Fruit fly (Drosophila melanogaster) whole organism, wandering third instar larva: ENCODE data around the gene CG14440.

Experiments
- CG32264 ChIP-seq: fragments of 200-800 bp; sonication (Bioruptor generic); optimal IDR thresholded peaks from 2 replicates; lab custom pipeline; 2016; ENCODE audit warnings: missing biosample characterization, missing genetic modification characterization
- Dfd ChIP-seq: fragments of >200 bp; optimal IDR thresholded peaks from 2 replicates; lab custom pipeline; 2017; ENCODE audit warnings: missing biosample characterization, missing genetic modification characterization
- HLH106 ChIP-seq: fragments of 200-800 bp; optimal IDR thresholded peaks from 3 replicates; lab custom pipeline; 2019; ENCODE audit warnings: missing biosample characterization, mild to moderate bottlenecking, missing genetic modification characterization, moderate library complexity
- Hnf4 ChIP-seq: fragments of 200-800 bp; sonication (Bioruptor generic); optimal IDR thresholded peaks from 2 replicates; lab custom pipeline; 2016; ENCODE audit warnings: missing biosample characterization, mild to moderate bottlenecking, missing genetic modification characterization
- Hr83 ChIP-seq: fragments of 200-300 bp; sonication (Bioruptor generic); optimal IDR thresholded peaks from 2 replicates; lab custom pipeline; 2016; ENCODE audit warnings: missing biosample characterization, mild to moderate bottlenecking, missing genetic modification characterization, moderate library complexity; ENCODE audit not compliant: poor library complexity, severe bottlenecking
- Jra ChIP-seq: sonication (Bioruptor generic); optimal IDR thresholded peaks from 2 replicates; lab custom pipeline; 2016; ENCODE audit warnings: missing biosample characterization, missing genetic modification characterization
- Mio ChIP-seq: sonication (Bioruptor generic); optimal IDR thresholded peaks from 2 replicates; lab custom pipeline; 2016; ENCODE audit warnings: missing biosample characterization, missing genetic modification characterization
- Myc ChIP-seq: fragments of >200 bp; optimal IDR thresholded peaks from 2 replicates; lab custom pipeline; 2017
- N ChIP-seq: fragments of >200 bp; optimal IDR thresholded peaks from 2 replicates; lab custom pipeline; 2018; ENCODE audit warnings: missing biosample characterization, missing external identifiers, missing genetic modification characterization
- OdsH ChIP-seq: fragments of 200-800 bp; sonication (Bioruptor generic); optimal IDR thresholded peaks from 2 replicates; lab custom pipeline; 2016; ENCODE audit warnings: missing biosample characterization, mild to moderate bottlenecking, missing genetic modification characterization
- Rel ChIP-seq, 2 experiments: fragments of 200-800 bp; sonication (Bioruptor generic) in 1 of 2; optimal IDR thresholded peaks; 2 replicates in 1 of 2; 3 replicates in 1 of 2; lab custom pipeline; 2016 to 2019; ENCODE audit warnings: mild to moderate bottlenecking in 2 of 2, missing biosample characterization in 2 of 2, missing genetic modification characterization in 2 of 2, moderate library complexity in 1 of 2
- Sp1 ChIP-seq: fragments of 200-800 bp; sonication (Bioruptor generic); optimal IDR thresholded peaks from 3 replicates; lab custom pipeline; 2019; ENCODE audit warnings: missing biosample characterization, mild to moderate bottlenecking, missing genetic modification characterization, moderate library complexity
- Vsx2 ChIP-seq: fragments of 200-300, 225-300 bp; sonication (Bioruptor generic); optimal IDR thresholded peaks from 2 replicates; lab custom pipeline; 2018; ENCODE audit warnings: missing biosample characterization, missing genetic modification characterization; ENCODE audit not compliant: partially characterized antibody
- br ChIP-seq: fragments of 200-800 bp; sonication (Bioruptor generic); optimal IDR thresholded peaks from 2 replicates; lab custom pipeline; 2016; ENCODE audit warnings: missing biosample characterization, missing genetic modification characterization
- dl ChIP-seq, 2 experiments: fragments of 175-275, 200-275 bp in 1 of 2; fragments of 200-275 bp in 1 of 2; sonication (Bioruptor generic); optimal IDR thresholded peaks; lab custom pipeline; 2018; ENCODE audit warnings: mild to moderate bottlenecking in 2 of 2, missing biosample characterization in 2 of 2, missing genetic modification characterization in 2 of 2, moderate library complexity in 2 of 2; ENCODE audit not compliant: partially characterized antibody in 2 of 2, insufficient read depth in 1 of 2
- dmrt93B ChIP-seq: fragments of 200-800 bp; sonication (Bioruptor generic); optimal IDR thresholded peaks from 2 replicates; lab custom pipeline; 2018; ENCODE audit warnings: missing biosample characterization, mild to moderate bottlenecking, missing genetic modification characterization
- dsf ChIP-seq: sonication (Bioruptor generic); optimal IDR thresholded peaks from 2 replicates; lab custom pipeline; 2016; ENCODE audit warnings: missing biosample characterization, missing genetic modification characterization, borderline replicate concordance
- ey ChIP-seq: fragments of 200-800 bp; sonication (Bioruptor generic); optimal IDR thresholded peaks from 2 replicates; lab custom pipeline; 2016; ENCODE audit warnings: missing biosample characterization, missing genetic modification characterization
- fru ChIP-seq: fragments of 200-800 bp; sonication (Bioruptor generic); optimal IDR thresholded peaks from 3 replicates; lab custom pipeline; 2016; ENCODE audit warnings: missing biosample characterization, mild to moderate bottlenecking, missing genetic modification characterization
- h ChIP-seq: fragments of 200-800 bp; sonication (Bioruptor generic); optimal IDR thresholded peaks from 3 replicates; lab custom pipeline; 2016; ENCODE audit warnings: missing biosample characterization, mild to moderate bottlenecking, missing genetic modification characterization
- lola ChIP-seq: fragments of >200 bp; optimal IDR thresholded peaks from 2 replicates; lab custom pipeline; 2017; ENCODE audit warnings: missing biosample characterization, missing genetic modification characterization
- pan ChIP-seq: fragments of >200 bp; optimal IDR thresholded peaks from 2 replicates; lab custom pipeline; 2017
- psq ChIP-seq: fragments of 200-800 bp; sonication (Bioruptor generic); optimal IDR thresholded peaks from 3 replicates; lab custom pipeline; 2017; ENCODE audit warnings: missing biosample characterization, mild to moderate bottlenecking, missing genetic modification characterization, moderate library complexity
- rgr ChIP-seq: fragments of 200-800 bp; sonication (Bioruptor generic); optimal IDR thresholded peaks from 3 replicates; lab custom pipeline; 2016; ENCODE audit warnings: missing biosample characterization, mild to moderate bottlenecking, missing genetic modification characterization
- sage ChIP-seq: fragments of 200-800 bp; sonication (Bioruptor generic); optimal IDR thresholded peaks from 2 replicates; lab custom pipeline; 2016; ENCODE audit warnings: missing biosample characterization, mild to moderate bottlenecking, missing genetic modification characterization
- sv ChIP-seq: fragments of 200-800 bp; sonication (Bioruptor generic); optimal IDR thresholded peaks from 3 replicates; lab custom pipeline; 2016; ENCODE audit warnings: missing biosample characterization, missing genetic modification characterization
- usp ChIP-seq: fragments of >200 bp; optimal IDR thresholded peaks from 2 replicates; lab custom pipeline; 2017; ENCODE audit warnings: missing biosample characterization, missing genetic modification characterization

The CG14440 gene

DNA sequence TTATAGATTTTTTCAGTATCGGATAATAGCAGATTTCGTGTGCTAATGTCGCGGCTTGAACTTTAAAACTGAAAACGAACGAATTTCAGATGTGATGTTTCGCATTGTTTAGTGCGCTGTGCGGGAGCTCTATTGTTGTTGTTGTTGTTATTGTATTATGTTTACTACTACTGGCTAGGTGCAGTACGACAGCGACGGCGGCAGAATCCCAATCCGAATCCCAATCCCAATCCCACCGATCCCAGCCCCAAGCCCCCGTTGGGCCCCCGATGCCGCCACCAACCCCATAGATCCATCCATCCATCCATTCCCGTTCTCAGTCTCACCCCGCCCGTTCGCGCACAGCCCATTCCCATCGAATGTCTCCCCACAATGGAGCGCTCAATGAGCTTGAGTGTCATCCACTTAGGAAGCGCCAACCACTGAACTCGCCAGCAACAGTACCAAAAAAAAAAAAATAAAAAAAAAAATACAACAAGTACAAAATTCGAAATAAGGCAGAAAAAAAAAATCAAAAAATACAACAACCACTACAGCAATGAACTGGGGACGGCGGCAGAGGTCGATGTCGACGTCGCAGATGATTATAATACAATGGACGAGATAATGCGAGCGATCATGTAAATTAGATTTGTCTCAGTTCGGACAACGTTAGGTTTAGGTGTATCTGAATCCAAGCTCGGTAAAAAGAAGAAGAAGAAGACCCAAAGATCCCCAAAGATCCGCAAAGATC lies 41.7 kb upstream of the CG14440 start, which contains the start of gene CG3168:
Gene CG3168, minus strand, starts transcription at position 51 of the 733 bp plus-strand sequence.
- no peak for TF ChIP-seq fru (GFP tag; lab: Kevin White, UChicago)
- TF ChIP-seq dsf (GFP tag; lab: Kevin White, UChicago), result no peak
- no peak for TF ChIP-seq rgr (GFP tag; lab: Kevin White, UChicago)
- TF ChIP-seq br (GFP tag; lab: Kevin White, UChicago), result no peak
- TF ChIP-seq OdsH (GFP tag; lab: Kevin White, UChicago), result no peak
- peak; percentile 93 for TF ChIP-seq Dfd (GFP tag; lab: Kevin White, UChicago)
- no peak for TF ChIP-seq pan (lab: Kevin White, UChicago)
- no peak for TF ChIP-seq Rel (GFP tag; optimal IDR thresholded peaks at IDR 0.05; lab: Kevin White, UChicago)
- no peak for TF ChIP-seq Rel (tag; optimal IDR thresholded peaks at IDR 0.05; lab: Kevin White, UChicago)

DNA sequence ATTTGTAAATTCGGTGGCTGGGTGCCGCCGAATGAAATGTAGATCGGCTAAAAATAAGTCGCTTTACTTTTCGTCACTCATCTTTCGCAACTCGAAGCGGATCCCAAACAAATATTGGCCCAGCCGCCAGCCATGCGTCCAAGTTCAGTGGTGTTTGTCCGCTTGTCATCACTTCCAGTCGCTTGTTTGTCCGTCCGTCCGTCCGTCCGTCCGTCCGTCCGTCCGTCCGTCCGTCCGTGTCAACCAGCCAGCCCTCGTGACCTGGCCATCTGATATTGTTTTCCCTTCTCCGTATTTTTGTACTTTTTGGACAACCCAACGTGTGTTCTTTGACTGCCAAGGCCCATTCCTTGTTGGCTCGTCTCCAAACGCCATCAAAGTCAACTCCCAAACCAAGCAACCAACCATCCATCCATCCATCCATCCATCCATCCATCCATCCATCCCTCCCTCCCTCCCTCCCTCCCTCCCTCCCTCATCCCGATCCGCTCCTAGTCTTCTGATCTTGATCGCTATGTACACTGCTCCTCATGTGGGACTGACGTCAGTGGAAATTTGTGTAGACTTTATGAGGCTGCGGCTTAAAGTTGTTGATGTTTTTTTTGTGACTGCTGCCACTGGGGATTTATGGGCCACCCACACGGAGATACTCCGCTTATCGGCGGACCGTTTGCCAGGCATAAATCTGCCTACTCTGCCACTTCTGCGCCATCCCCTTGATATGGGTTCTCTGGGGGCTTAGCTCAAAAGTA lies 35.1 kb upstream of the CG14440 start:
- TF ChIP-seq Vsx2, result no peak
- no peak for TF ChIP-seq Myc
- TF ChIP-seq h, result peak; percentile 16
- TF ChIP-seq Hr83, result peak; percentile 39
- TF ChIP-seq N (GFP tag; lab: Kevin White, UChicago), result no peak
- peak; percentile 29 for TF ChIP-seq pan (lab: Kevin White, UChicago)
- TF ChIP-seq, all 38 proteins: peak for 3

DNA sequence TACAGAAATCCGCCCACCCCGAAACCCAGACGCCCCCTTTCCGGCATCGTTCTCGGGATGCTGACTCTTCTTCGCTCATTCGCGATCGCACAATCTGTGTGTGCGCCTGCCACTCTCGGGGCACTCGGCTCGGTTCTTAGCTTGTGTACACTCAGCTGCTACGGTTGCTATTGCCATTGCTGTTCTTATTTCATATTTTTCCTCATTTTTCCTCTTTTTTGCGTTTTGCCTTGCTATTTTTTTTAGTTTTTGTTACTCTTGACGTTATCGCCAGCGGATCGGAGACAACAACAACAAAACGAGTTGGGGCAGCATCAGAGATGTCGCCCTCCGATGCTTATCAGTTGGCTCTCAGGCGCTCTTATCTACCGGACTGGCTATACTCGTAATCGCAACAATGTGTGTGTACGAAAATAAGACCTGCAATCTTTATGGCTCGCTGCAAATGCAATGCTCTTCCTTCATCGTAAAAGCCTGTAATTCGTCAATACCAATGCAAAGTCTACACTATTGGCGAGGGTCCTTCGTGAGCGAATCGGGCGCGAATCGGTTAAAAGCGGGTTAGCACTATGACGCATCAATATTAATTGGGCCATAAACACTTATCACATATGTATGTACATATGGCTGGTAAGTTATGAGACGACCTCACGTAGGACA lies 32.4 kb upstream of the CG14440 start:
- TF ChIP-seq Sp1 (GFP tag; lab: Kevin White, UChicago) (peak; percentile 8), Mio (GFP tag; lab: Kevin White, UChicago) (no peak)

DNA sequence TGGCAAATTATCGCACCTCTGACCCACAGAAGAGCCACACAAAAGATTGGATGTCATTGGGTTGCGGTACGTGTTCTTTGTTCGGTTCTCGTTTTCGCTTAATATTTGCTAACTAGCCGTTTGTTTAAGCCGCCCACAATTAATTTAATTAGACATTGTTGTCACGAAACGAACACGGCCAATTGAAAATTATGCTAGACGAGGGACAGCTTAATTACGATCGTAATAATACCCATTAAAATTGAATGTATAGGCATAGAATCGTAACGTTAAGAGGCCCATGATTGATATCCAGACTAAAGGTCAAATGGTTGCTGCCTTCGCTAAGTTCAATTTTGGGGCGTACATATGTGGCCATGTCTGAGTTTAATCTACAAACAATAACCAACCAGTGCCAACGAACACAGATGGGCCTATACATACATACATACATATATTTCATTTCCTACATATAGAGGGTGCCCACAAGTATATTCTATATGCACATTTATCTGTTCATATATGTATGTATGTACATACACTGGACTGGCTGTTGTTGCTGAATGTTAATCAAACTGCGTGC lies 30.3 kb upstream of the CG14440 start:
- no peak for TF ChIP-seq ey (GFP tag; lab: Kevin White, UChicago)
- TF ChIP-seq N (GFP tag; lab: Kevin White, UChicago), result no peak
- TF ChIP-seq Hr83, result no peak
- no peak for TF ChIP-seq CG32264 (GFP tag; lab: Kevin White, UChicago)
- TF ChIP-seq usp (GFP tag; lab: Kevin White, UChicago), result no peak
- no peak for TF ChIP-seq HLH106 (tag; lab: Kevin White, UChicago)
- no peak for TF ChIP-seq br (GFP tag; lab: Kevin White, UChicago)
- TF ChIP-seq Hnf4, result no peak
- TF ChIP-seq Myc, result no peak
- TF ChIP-seq sv (GFP tag; lab: Kevin White, UChicago), result no peak
- TF ChIP-seq Dfd (GFP tag; lab: Kevin White, UChicago), result no peak
- TF ChIP-seq sage (GFP tag; lab: Kevin White, UChicago), result no peak
- TF ChIP-seq psq (GFP tag; lab: Kevin White, UChicago), result no peak
- TF ChIP-seq Sp1 (GFP tag; lab: Kevin White, UChicago), result no peak
- no peak for TF ChIP-seq lola (GFP tag; lab: Kevin White, UChicago)
- no peak for TF ChIP-seq dsf (GFP tag; lab: Kevin White, UChicago)
- no peak for TF ChIP-seq dmrt93B
- no peak for TF ChIP-seq Jra (GFP tag; lab: Kevin White, UChicago)
- no peak for TF ChIP-seq dl (GFP tag; optimal IDR thresholded peaks at IDR 0.05; lab: Kevin White, UChicago; ENCODE audit: insufficient read depth in 1 of 2, partially characterized antibody in 2 of 2)
